Worm (Caenorhabditis elegans) whole organism, early embryonic: ENCODE measurements around the gene egli-1.

ENCODE experiments used
- B0310.2 ChIP-seq: sonication (generic microtip); optimal IDR thresholded peaks from 2 replicates; lab custom pipeline; 2016; ENCODE audit warnings: mild to moderate bottlenecking, missing genetic modification characterization, missing compliant biosample characterization
- ama-1 ChIP-seq: fragments of 150-350 bp; optimal IDR thresholded peaks from 2 replicates; lab custom pipeline; 2014
- ceh-13 ChIP-seq: fragments of 200-800 bp; sonication (Bioruptor generic); optimal IDR thresholded peaks from 2 replicates; lab custom pipeline; 2018; ENCODE audit warnings: mild to moderate bottlenecking, missing genetic modification characterization, missing compliant biosample characterization
- ets-7 ChIP-seq: sonication (generic microtip); optimal IDR thresholded peaks from 2 replicates; lab custom pipeline; 2016; ENCODE audit warnings: missing genotype, missing genetic modification characterization, missing compliant biosample characterization
- flt-1 ChIP-seq: fragments of 200-800 bp; sonication (Bioruptor generic); IDR thresholded peaks from 2 replicates; pipeline ENCODE4 v1.3.6; 2022; ENCODE audit warnings: missing genetic modification characterization, missing compliant biosample characterization
- hmbx-1 ChIP-seq: sonication (generic microtip); optimal IDR thresholded peaks from 2 replicates; lab custom pipeline; 2016; ENCODE audit warnings: mild to moderate bottlenecking, missing genetic modification characterization, missing compliant biosample characterization
- hmg-4 ChIP-seq: fragments of 200-800 bp; sonication (Bioruptor generic); optimal IDR thresholded peaks from 2 replicates; lab custom pipeline; 2018; ENCODE audit warnings: mild to moderate bottlenecking, missing genetic modification characterization, missing compliant biosample characterization
- hnd-1 ChIP-seq: sonication (generic microtip); optimal IDR thresholded peaks from 2 replicates; lab custom pipeline; 2016; ENCODE audit warnings: missing genetic modification characterization, missing compliant biosample characterization
- pes-1 ChIP-seq: fragments of 200-800 bp; sonication (Bioruptor generic); IDR thresholded peaks from 2 replicates; pipeline ENCODE4 v1.3.6; 2022; ENCODE audit warnings: missing genetic modification reagents, missing genetic modification characterization, missing compliant biosample characterization
- scrt-1 ChIP-seq: fragments of 200-800 bp; sonication (Bioruptor generic); IDR thresholded peaks from 2 replicates; pipeline ENCODE4 v1.3.6; 2022; ENCODE audit warnings: missing genetic modification characterization, missing compliant biosample characterization
- sea-1 ChIP-seq: fragments of 200-800 bp; sonication (Bioruptor generic); conservative IDR thresholded peaks from 2 replicates; pipeline ENCODE4 v1.3.6; 2022; ENCODE audit warnings: missing genetic modification characterization, missing compliant biosample characterization
- tbx-11 ChIP-seq: fragments of 200-800 bp; sonication (Bioruptor generic); IDR thresholded peaks from 2 replicates; pipeline ENCODE4 v1.3.6; 2022; ENCODE audit warnings: missing genetic modification characterization, missing compliant biosample characterization
- tra-4 ChIP-seq: sonication (generic microtip); optimal IDR thresholded peaks from 2 replicates; lab custom pipeline; 2017; ENCODE audit warnings: missing genetic modification characterization, missing compliant biosample characterization

ce11 chrII:9311702-9312101 lies 12.1 kb upstream of the egli-1 start:
- TF ChIP-seq ama-1 (lab: Kevin White, UChicago) (no peak), hmg-4 (GFP tag; lab: Kevin White, UChicago) (no peak), ceh-13 (GFP tag; lab: Kevin White, UChicago) (no peak), ets-7 (tag; lab: Kevin White, UChicago) (no peak), sea-1 (GFP tag; lab: Robert Waterston, UW) (no peak), tbx-11 (GFP tag; lab: Robert Waterston, UW) (no peak), B0310.2 (no peak), hnd-1 (tag; lab: Kevin White, UChicago) (no peak), scrt-1 (GFP tag; lab: Robert Waterston, UW) (no peak), flt-1 (no peak), pes-1 (GFP tag; lab: Robert Waterston, UW) (no peak), tra-4 (tag; lab: Kevin White, UChicago) (no peak), hmbx-1 (tag; lab: Kevin White, UChicago) (no peak)
